Fruit fly (Drosophila melanogaster) whole organism, adult: ENCODE measurements around the gene pst.

ENCODE experiments used
- CG11617 ChIP-seq: fragments of 200-800 bp; sonication (Bioruptor generic); optimal IDR thresholded peaks from 2 replicates; lab custom pipeline; 2017; ENCODE audit warnings: mild to moderate bottlenecking, missing biosample characterization, missing genetic modification reagents, missing genetic modification characterization
- CG1620 ChIP-seq: fragments of 200-800 bp; sonication (Bioruptor generic); optimal IDR thresholded peaks from 2 replicates; lab custom pipeline; 2016; ENCODE audit warnings: missing biosample characterization, missing genetic modification characterization
- CG7045 ChIP-seq: fragments of 200-800 bp; sonication (Bioruptor generic); optimal IDR thresholded peaks from 2 replicates; lab custom pipeline; 2017; ENCODE audit warnings: missing biosample characterization, mild to moderate bottlenecking, missing genetic modification characterization
- CG7101 ChIP-seq: fragments of 200-800 bp; sonication (Bioruptor generic); optimal IDR thresholded peaks from 2 replicates; lab custom pipeline; 2018; ENCODE audit warnings: missing biosample characterization, mild to moderate bottlenecking, missing genetic modification characterization, moderate library complexity
- Clk ChIP-seq: fragments of 200-800 bp; sonication (Bioruptor generic); optimal IDR thresholded peaks from 2 replicates; lab custom pipeline; 2017; ENCODE audit warnings: missing biosample characterization, missing genetic modification characterization
- Mnt ChIP-seq: fragments of 200-800 bp; sonication (Bioruptor generic); optimal IDR thresholded peaks from 2 replicates; lab custom pipeline; 2016; ENCODE audit warnings: missing biosample characterization, mild to moderate bottlenecking, missing genetic modification characterization
- kay ChIP-seq: fragments of 200-800 bp; sonication (Bioruptor generic); peaks from one replicate; lab custom pipeline; 2016; ENCODE audit warnings: missing biosample characterization, missing genetic modification characterization, borderline replicate concordance
- ovo ChIP-seq: fragments of 200-800 bp; sonication (Bioruptor generic); optimal IDR thresholded peaks from 2 replicates; lab custom pipeline; 2016; ENCODE audit warnings: missing biosample characterization, missing genetic modification characterization
- tj ChIP-seq: fragments of 200-800 bp; sonication (Bioruptor generic); optimal IDR thresholded peaks from 3 replicates; lab custom pipeline; 2017; ENCODE audit warnings: missing biosample characterization, mild to moderate bottlenecking, missing genetic modification characterization, moderate library complexity
- toe ChIP-seq: fragments of 200-800 bp; sonication (Bioruptor generic); optimal IDR thresholded peaks from 2 replicates; lab custom pipeline; 2016; ENCODE audit warnings: missing biosample characterization, missing genetic modification characterization

dm6 chr3L:7319768-7320167 lies 40.3 kb downstream of the pst start, which contains the start of gene CG8607:
- TF ChIP-seq ovo (GFP tag; lab: Kevin White, UChicago) (no peak), CG1620 (GFP tag; lab: Kevin White, UChicago) (no peak), Clk (GFP tag; lab: Kevin White, UChicago) (no peak), CG7045 (GFP tag; lab: Kevin White, UChicago) (no peak), tj (no peak), toe (GFP tag; lab: Kevin White, UChicago) (no peak), kay (GFP tag; lab: Kevin White, UChicago) (no peak), CG11617 (GFP tag; lab: Kevin White, UChicago) (no peak), Mnt (GFP tag; lab: Kevin White, UChicago) (no peak), CG7101 (tag; lab: Kevin White, UChicago) (no peak)
